Worm (Caenorhabditis elegans) whole organism, L4 larva: ENCODE results near the gene lgc-4.
A peak's percentile ranks its signal among the peaks of the same experiment; 100 is the strongest.

Source experiments
- D1046.2 ChIP-seq: fragments of 200-800 bp; sonication (Bioruptor generic); IDR thresholded peaks from 2 replicates; pipeline ENCODE4 v1.3.6; 2022; ENCODE audit warnings: missing genetic modification characterization, missing compliant biosample characterization
- T20F7.1 ChIP-seq: fragments of 200-800 bp; sonication (Bioruptor generic); optimal IDR thresholded peaks from 2 replicates; lab custom pipeline; 2018; ENCODE audit warnings: mild to moderate bottlenecking, missing genetic modification characterization, missing compliant biosample characterization
- Y105C5A.15 ChIP-seq: fragments of 200-800 bp; sonication (Bioruptor generic); IDR thresholded peaks from 2 replicates; pipeline ENCODE4 v1.3.6; 2022; ENCODE audit warnings: missing genetic modification characterization, missing compliant biosample characterization
- lsy-2 ChIP-seq, 2 experiments: fragments of 150-350 bp in 1 of 2; sonication (generic microtip) in 1 of 2; optimal IDR thresholded peaks; 2 replicates each; lab custom pipeline; 2014 to 2017; ENCODE audit warnings: missing biosample characterization in 2 of 2, missing genetic modification characterization in 2 of 2
- nhr-28 ChIP-seq: fragments of 150-350 bp; optimal IDR thresholded peaks from 2 replicates; lab custom pipeline; 2014; ENCODE audit warnings: missing biosample characterization, missing genetic modification characterization

ce11 chrX:9264636-9265035 is 22.6 kb upstream of the lgc-4 start:
- TF ChIP-seq lsy-2 (tag; optimal IDR thresholded peaks at IDR 0.05; lab: Kevin White, UChicago) (peak in 1 of 2 experiments; percentile 43), T20F7.1 (GFP tag; lab: Kevin White, UChicago) (peak; percentile 8), nhr-28 (peak; percentile 79), D1046.2 (GFP tag; lab: Robert Waterston, UW) (no peak), Y105C5A.15 (GFP tag; lab: Robert Waterston, UW) (no peak)
